Worm (Caenorhabditis elegans) whole organism, midembryonic: Measurements from ENCODE around the gene B0001.4.

ENCODE experiments used
- T22C8.4 ChIP-seq: fragments of 200-800 bp; sonication (Bioruptor generic); IDR thresholded peaks from 2 replicates; pipeline ENCODE4 v1.3.6; 2022; ENCODE audit warnings: missing genetic modification characterization, missing compliant biosample characterization
- tab-1 ChIP-seq: fragments of 200-800 bp; sonication (Bioruptor generic); IDR thresholded peaks from 2 replicates; pipeline ENCODE4 v1.3.6; 2022; ENCODE audit warnings: missing genetic modification characterization, missing compliant biosample characterization

ce11 chrIV:12088898-12089297, 49.1 kb downstream of the B0001.4 start:
- TF ChIP-seq tab-1 (no peak), T22C8.4 (GFP tag; lab: Robert Waterston, UW) (no peak)
